Fruit fly (Drosophila melanogaster) whole organism, prepupa: ENCODE measurements around the gene nAChRalpha3.

ENCODE experiments used
- CG7368 ChIP-seq: fragments of 200-800 bp; sonication (Bioruptor generic); optimal IDR thresholded peaks from 3 replicates; lab custom pipeline; 2016; ENCODE audit warnings: missing biosample characterization, missing genetic modification characterization
- Ets21C ChIP-seq: fragments of 200-800 bp; sonication (Bioruptor generic); optimal IDR thresholded peaks from 3 replicates; lab custom pipeline; 2016; ENCODE audit warnings: missing biosample characterization, missing genetic modification characterization
- OdsH ChIP-seq: fragments of 200-800 bp; sonication (Bioruptor generic); optimal IDR thresholded peaks from 3 replicates; lab custom pipeline; 2016; ENCODE audit warnings: missing biosample characterization, missing genetic modification characterization
- fd85E ChIP-seq: fragments of 200-800 bp; sonication (Bioruptor generic); optimal IDR thresholded peaks from 3 replicates; lab custom pipeline; 2016; ENCODE audit warnings: missing biosample characterization, missing genetic modification characterization
- topi ChIP-seq: fragments of 200-800 bp; sonication (Bioruptor generic); optimal IDR thresholded peaks from 3 replicates; lab custom pipeline; 2016; ENCODE audit warnings: missing biosample characterization, missing genetic modification characterization

- no peak for TF ChIP-seq fd85E (GFP tag; lab: Kevin White, UChicago)
- no peak for TF ChIP-seq topi (GFP tag; lab: Kevin White, UChicago)
- TF ChIP-seq OdsH (GFP tag; lab: Kevin White, UChicago): no peak
- no peak for TF ChIP-seq Ets21C (GFP tag; lab: Kevin White, UChicago)
- no peak for TF ChIP-seq CG7368 (GFP tag; lab: Kevin White, UChicago)
Observed at dm6 chrX:8415605-8416004, 48.6 kb upstream of the nAChRalpha3 start.
